Fruit fly (Drosophila melanogaster) whole organism, embryonic: ENCODE results near the gene Vav.

Source experiments
- Abd-B ChIP-seq: fragments of 200-800 bp; sonication (Bioruptor generic); optimal IDR thresholded peaks from 2 replicates; lab custom pipeline; 2018; ENCODE audit warnings: missing biosample characterization, mild to moderate bottlenecking, missing genetic modification characterization, moderate library complexity
- Asciz ChIP-seq: fragments of 200-800 bp; sonication (Bioruptor generic); optimal IDR thresholded peaks from 2 replicates; lab custom pipeline; 2017; ENCODE audit warnings: missing biosample characterization, mild to moderate bottlenecking, missing genetic modification characterization, missing genetic modification reagents
- Bteb2 ChIP-seq: fragments of 200-800 bp; sonication (Bioruptor generic); optimal IDR thresholded peaks from 2 replicates; lab custom pipeline; 2016; ENCODE audit warnings: missing biosample characterization, missing genetic modification characterization
- C15 ChIP-seq: fragments of 200-800 bp; sonication (Bioruptor generic); IDR thresholded peaks from 3 replicates; pipeline ENCODE4 v1.3.6; 2022; ENCODE audit warnings: missing biosample characterization, missing genetic modification characterization
- CG10431 ChIP-seq: fragments of 200-800 bp; sonication (Bioruptor generic); optimal IDR thresholded peaks from 3 replicates; lab custom pipeline; 2018; ENCODE audit warnings: missing biosample characterization, mild to moderate bottlenecking, missing genetic modification characterization
- CG14014 ChIP-seq: fragments of 200-800 bp; sonication (Bioruptor generic); IDR thresholded peaks from 2 replicates; pipeline ENCODE4 v1.3.6; 2022; ENCODE audit warnings: missing biosample characterization, missing genetic modification characterization
- CG1603 ChIP-seq: fragments of 200-800 bp; sonication (Bioruptor generic); optimal IDR thresholded peaks from 2 replicates; lab custom pipeline; 2019; ENCODE audit warnings: missing biosample characterization, mild to moderate bottlenecking, missing genetic modification characterization, moderate library complexity
- CG16813 ChIP-seq: fragments of 200-800 bp; sonication (Bioruptor generic); IDR thresholded peaks from 3 replicates; pipeline ENCODE4 v1.3.6; 2022; ENCODE audit warnings: missing biosample characterization, missing genetic modification characterization; ENCODE audit not compliant: partially characterized antibody
- CG17186 ChIP-seq: fragments of 200-800 bp; sonication (Bioruptor generic); optimal IDR thresholded peaks from 3 replicates; lab custom pipeline; 2017; ENCODE audit warnings: missing biosample characterization, missing genetic modification reagents, missing genetic modification characterization
- CG17612 ChIP-seq: fragments of 200-800 bp; sonication (Bioruptor generic); IDR thresholded peaks from 2 replicates; pipeline ENCODE4 v1.3.6; 2022; ENCODE audit warnings: missing biosample characterization, missing genetic modification characterization
- CG1832 ChIP-seq: fragments of 200-800 bp; sonication (Bioruptor generic); optimal IDR thresholded peaks from 2 replicates; lab custom pipeline; 2017; ENCODE audit warnings: missing biosample characterization, mild to moderate bottlenecking, missing genetic modification characterization, inconsistent platforms
- CG2116 ChIP-seq: fragments of 200-800 bp; sonication (Bioruptor generic); optimal IDR thresholded peaks from 3 replicates; lab custom pipeline; 2018; ENCODE audit warnings: missing biosample characterization, mild to moderate bottlenecking, missing genetic modification characterization
- CG34376 ChIP-seq: fragments of 200-800 bp; sonication (Bioruptor generic); optimal IDR thresholded peaks from 2 replicates; lab custom pipeline; 2018; ENCODE audit warnings: missing biosample characterization, mild to moderate bottlenecking, missing genetic modification characterization
- CG4617 ChIP-seq: fragments of 200-800 bp; sonication (Bioruptor generic); optimal IDR thresholded peaks from 3 replicates; lab custom pipeline; 2016; ENCODE audit warnings: missing biosample characterization, missing genetic modification characterization, borderline replicate concordance
- CG4854 ChIP-seq: fragments of 200-800 bp; sonication (Bioruptor generic); optimal IDR thresholded peaks from 2 replicates; lab custom pipeline; 2016; ENCODE audit warnings: missing biosample characterization, missing genetic modification characterization, inconsistent platforms
- CG6791 ChIP-seq: fragments of 200-800 bp; sonication (Bioruptor generic); IDR thresholded peaks from 3 replicates; pipeline ENCODE4 v1.3.6; 2022; ENCODE audit warnings: missing biosample characterization, missing genetic modification characterization; ENCODE audit not compliant: partially characterized antibody
- CG8089 ChIP-seq: fragments of 200-800 bp; sonication (Bioruptor generic); optimal IDR thresholded peaks from 3 replicates; lab custom pipeline; 2016; ENCODE audit warnings: missing biosample characterization, missing genetic modification characterization
- CG9437 ChIP-seq: fragments of 200-800 bp; sonication (Bioruptor generic); optimal IDR thresholded peaks from 2 replicates; lab custom pipeline; 2018; ENCODE audit warnings: missing biosample characterization, mild to moderate bottlenecking, missing genetic modification characterization
- CoRest ChIP-seq: fragments of 200-800 bp; sonication (Bioruptor generic); optimal IDR thresholded peaks from 3 replicates; lab custom pipeline; 2018; ENCODE audit warnings: missing biosample characterization, mild to moderate bottlenecking, missing genetic modification characterization, moderate library complexity
- Doc2 ChIP-seq: fragments of 200-800 bp; sonication (Bioruptor generic); IDR thresholded peaks from 2 replicates; pipeline ENCODE4 v1.3.6; 2022; ENCODE audit warnings: missing biosample characterization, missing genetic modification characterization
- Hand ChIP-seq: fragments of 200-800 bp; sonication (Bioruptor generic); optimal IDR thresholded peaks from 2 replicates; lab custom pipeline; 2017; ENCODE audit warnings: mild to moderate bottlenecking, missing biosample characterization, missing genetic modification reagents, missing genetic modification characterization
- HmgD ChIP-seq: fragments of 200-800 bp; sonication (Bioruptor generic); optimal IDR thresholded peaks from 3 replicates; lab custom pipeline; 2016; ENCODE audit warnings: missing biosample characterization, missing genetic modification characterization
- HmgZ ChIP-seq: fragments of 200-800 bp; sonication (Bioruptor generic); optimal IDR thresholded peaks from 2 replicates; lab custom pipeline; 2018; ENCODE audit warnings: missing biosample characterization, mild to moderate bottlenecking, missing genetic modification characterization
- Hr3 ChIP-seq: fragments of 200-800 bp; sonication (Bioruptor generic); optimal IDR thresholded peaks from 3 replicates; lab custom pipeline; 2016; ENCODE audit warnings: missing biosample characterization, missing genetic modification characterization
- Lhr ChIP-seq: fragments of 200-800 bp; sonication (Bioruptor generic); optimal IDR thresholded peaks from 3 replicates; lab custom pipeline; 2017; ENCODE audit warnings: mild to moderate bottlenecking, missing biosample characterization, missing genetic modification reagents, missing genetic modification characterization
- Optix ChIP-seq: fragments of 200-800 bp; sonication (Bioruptor generic); IDR thresholded peaks from 3 replicates; pipeline ENCODE4 v1.3.6; 2022; ENCODE audit warnings: missing biosample characterization, missing genetic modification characterization
- Sry-β ChIP-seq: fragments of 200-800 bp; sonication (Bioruptor generic); optimal IDR thresholded peaks from 2 replicates; lab custom pipeline; 2018; ENCODE audit warnings: missing biosample characterization, mild to moderate bottlenecking, missing genetic modification characterization, moderate library complexity
- abd-A ChIP-seq: fragments of 200-800 bp; sonication (Bioruptor generic); optimal IDR thresholded peaks from 3 replicates; lab custom pipeline; 2019; ENCODE audit warnings: missing biosample characterization, mild to moderate bottlenecking, missing genetic modification characterization, moderate library complexity
- bsh ChIP-seq, 2 experiments: fragments of 200-800 bp; sonication (Bioruptor generic); optimal IDR thresholded peaks; 2 replicates each; lab custom pipeline; 2017 to 2018; ENCODE audit warnings: mild to moderate bottlenecking in 2 of 2, missing biosample characterization in 2 of 2, missing genetic modification characterization in 2 of 2, moderate library complexity in 1 of 2
- caup ChIP-seq: fragments of 200-800 bp; sonication (Bioruptor generic); optimal IDR thresholded peaks from 3 replicates; lab custom pipeline; 2017; ENCODE audit warnings: missing biosample characterization, mild to moderate bottlenecking, missing genetic modification characterization, moderate library complexity; ENCODE audit not compliant: severe bottlenecking
- cwo ChIP-seq: fragments of 200-800 bp; sonication (Bioruptor generic); optimal IDR thresholded peaks from 3 replicates; lab custom pipeline; 2017; ENCODE audit warnings: missing biosample characterization, missing genetic modification characterization, mild to moderate bottlenecking, moderate library complexity, missing genetic modification reagents
- exex ChIP-seq: fragments of 200-800 bp; sonication (Bioruptor generic); optimal IDR thresholded peaks from 4 replicates; lab custom pipeline; 2018; ENCODE audit warnings: missing biosample characterization, mild to moderate bottlenecking, missing genetic modification characterization, moderate library complexity
- gem ChIP-seq: fragments of 200-800 bp; sonication (Bioruptor generic); optimal IDR thresholded peaks from 2 replicates; lab custom pipeline; 2019; ENCODE audit warnings: missing biosample characterization, mild to moderate bottlenecking, missing genetic modification characterization, moderate library complexity
- gt ChIP-seq: fragments of 200-800 bp; sonication (Bioruptor generic); IDR thresholded peaks from 2 replicates; pipeline ENCODE4 v1.3.6; 2022; ENCODE audit warnings: missing biosample characterization, missing genetic modification characterization
- hkb ChIP-seq, 2 experiments: fragments of 200-800 bp in 1 of 2; fragments of >200 bp in 1 of 2; sonication (Bioruptor generic) in 1 of 2; IDR thresholded peaks in 1 of 2; optimal IDR thresholded peaks in 1 of 2; 2 replicates each; pipeline versions ENCODE4 v1.3.6 to Lab custom; 2017 to 2022; ENCODE audit warnings: missing biosample characterization in 1 of 2, missing genetic modification characterization in 1 of 2
- jumu ChIP-seq: fragments of 200-800 bp; sonication (Bioruptor generic); optimal IDR thresholded peaks from 3 replicates; lab custom pipeline; 2016; ENCODE audit warnings: missing biosample characterization, missing genetic modification characterization
- kah ChIP-seq: fragments of 200-800 bp; sonication (Bioruptor generic); optimal IDR thresholded peaks from 2 replicates; lab custom pipeline; 2018; ENCODE audit warnings: missing biosample characterization, mild to moderate bottlenecking, missing genetic modification characterization
- nau ChIP-seq: fragments of 200-800 bp; sonication (Bioruptor generic); optimal IDR thresholded peaks from 3 replicates; lab custom pipeline; 2017; ENCODE audit warnings: missing biosample characterization, mild to moderate bottlenecking, missing genetic modification characterization, missing genetic modification reagents
- nom ChIP-seq: fragments of 200-800 bp; sonication (Bioruptor generic); optimal IDR thresholded peaks from 2 replicates; lab custom pipeline; 2017; ENCODE audit warnings: missing biosample characterization, missing genetic modification characterization, mild to moderate bottlenecking, moderate library complexity, missing genetic modification reagents
- oc ChIP-seq: fragments of 200-800 bp; sonication (Bioruptor generic); optimal IDR thresholded peaks from 2 replicates; lab custom pipeline; 2018; ENCODE audit warnings: missing biosample characterization, mild to moderate bottlenecking, missing genetic modification characterization, moderate library complexity
- peb ChIP-seq: fragments of 200-800 bp; sonication (Bioruptor generic); IDR thresholded peaks from 2 replicates; pipeline ENCODE4 v1.3.6; 2022; ENCODE audit warnings: missing biosample characterization, missing genetic modification characterization
- phol ChIP-seq: fragments of 200-800 bp; sonication (Bioruptor generic); optimal IDR thresholded peaks from 3 replicates; lab custom pipeline; 2018; ENCODE audit warnings: missing biosample characterization, mild to moderate bottlenecking, missing genetic modification characterization, moderate library complexity
- pum ChIP-seq: fragments of 200-800 bp; sonication (Bioruptor generic); optimal IDR thresholded peaks from 2 replicates; lab custom pipeline; 2016; ENCODE audit warnings: missing biosample characterization, missing genetic modification characterization
- ranshi ChIP-seq: fragments of 200-800 bp; sonication (Bioruptor generic); IDR thresholded peaks from 2 replicates; pipeline ENCODE4 v1.3.6; 2022; ENCODE audit warnings: missing biosample characterization, missing genetic modification characterization
- sna ChIP-seq: fragments of 200-800 bp; sonication (Bioruptor generic); IDR thresholded peaks from 2 replicates; pipeline ENCODE4 v1.3.6; 2022; ENCODE audit warnings: missing biosample characterization, missing genetic modification characterization; ENCODE audit not compliant: partially characterized antibody
- so ChIP-seq: fragments of 200-800 bp; sonication (Bioruptor generic); IDR thresholded peaks from 3 replicates; pipeline ENCODE4 v1.3.6; 2022; ENCODE audit warnings: missing biosample characterization, missing genetic modification characterization
- sqz ChIP-seq: fragments of 200-800 bp; sonication (Bioruptor generic); optimal IDR thresholded peaks from 3 replicates; lab custom pipeline; 2018; ENCODE audit warnings: missing biosample characterization, mild to moderate bottlenecking, missing genetic modification characterization

The Vav gene

DNA sequence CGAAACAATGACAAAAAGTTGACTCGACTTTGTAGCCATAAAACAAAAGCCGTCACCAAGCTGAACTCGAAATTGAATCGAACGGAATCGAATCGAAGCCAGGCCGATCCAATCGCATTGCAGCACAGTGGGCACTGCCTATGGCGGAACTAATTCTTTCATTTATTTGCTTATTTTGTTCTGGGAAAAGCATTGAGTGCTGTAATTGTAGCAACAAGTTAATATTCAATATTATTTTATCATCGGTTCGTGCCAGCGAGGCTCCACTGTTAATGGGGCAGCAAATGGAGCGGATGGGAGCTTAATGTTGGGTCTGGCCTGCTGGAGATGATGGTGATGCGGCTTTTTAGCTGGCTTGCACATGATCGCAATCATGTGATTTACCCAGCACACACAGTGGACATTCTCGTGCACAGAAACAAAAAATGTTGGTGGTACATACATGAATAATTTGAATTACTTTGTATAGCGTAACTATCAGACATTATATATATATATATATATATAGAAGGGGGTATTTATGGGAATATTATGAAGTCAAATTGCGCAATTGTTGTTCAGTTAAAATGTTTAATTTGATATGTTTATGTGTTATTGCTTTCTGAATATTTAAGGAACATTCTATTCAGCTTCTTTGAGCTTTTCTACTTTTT lies 27.8 kb downstream of the Vav start (continued):
- TF ChIP-seq CG1832 (no peak), sna (no peak), jumu (GFP tag; lab: Kevin White, UChicago) (peak; percentile 86), sqz (GFP tag; lab: Kevin White, UChicago) (peak; percentile 81), Asciz (peak; percentile 76), CG1603 (tag; lab: Kevin White, UChicago) (peak; percentile 96), Abd-B (peak; percentile 85), Sry-β (peak; percentile 20), CoRest (tag; lab: Kevin White, UChicago) (peak; percentile 87), kah (peak; percentile 85), hkb (optimal IDR thresholded peaks at IDR 0.05; lab: Kevin White, UChicago) (no peak), hkb (GFP tag; IDR thresholded peaks at IDR 0.05; lab: Robert Waterston, UW) (peak; percentile 95), Lhr (GFP tag; lab: Kevin White, UChicago) (peak; percentile 52), Hr3 (GFP tag; lab: Kevin White, UChicago) (peak; percentile 77), pum (GFP tag; lab: Kevin White, UChicago) (peak; percentile 90), gt (peak; percentile 75), caup (GFP tag; lab: Kevin White, UChicago) (peak; percentile 70), Hand (GFP tag; lab: Kevin White, UChicago) (peak; percentile 22), CG8089 (GFP tag; lab: Kevin White, UChicago) (peak; percentile 84), abd-A (tag; lab: Kevin White, UChicago) (no peak), Optix (peak; percentile 94), so (GFP tag; lab: Robert Waterston, UW) (peak; percentile 91), CG6791 (GFP tag; lab: Robert Waterston, UW) (no peak), ranshi (GFP tag; lab: Robert Waterston, UW) (peak; percentile 84), gem (tag; lab: Kevin White, UChicago) (peak; percentile 89), nom (GFP tag; lab: Kevin White, UChicago) (peak; percentile 94), C15 (GFP tag; lab: Robert Waterston, UW) (0 out of 3 replicates have a peak, but pooled peaks have one; percentile 58), peb (GFP tag; lab: Robert Waterston, UW) (peak; percentile 90), nau (GFP tag; lab: Kevin White, UChicago) (peak; percentile 79), oc (peak; percentile 95), HmgD (GFP tag; lab: Kevin White, UChicago) (peak; percentile 41), CG14014 (GFP tag; lab: Robert Waterston, UW) (peak; percentile 91), CG17186 (peak; percentile 69), CG4854 (GFP tag; lab: Kevin White, UChicago) (peak; percentile 82), CG10431 (peak; percentile 34), Bteb2 (GFP tag; lab: Kevin White, UChicago) (peak; percentile 54), CG34376 (peak; percentile 18), exex (peak; percentile 44), cwo (GFP tag; lab: Kevin White, UChicago) (peak; percentile 70), CG16813 (GFP tag; lab: Robert Waterston, UW) (no peak), CG4617 (GFP tag; lab: Kevin White, UChicago) (peak; percentile 69), CG17612 (GFP tag; lab: Robert Waterston, UW) (peak; percentile 82), CG9437 (peak; percentile 61), phol (peak; percentile 88), Doc2 (GFP tag; lab: Robert Waterston, UW) (peak; percentile 65; the same call in 1 of the 2 replicates), CG2116 (GFP tag; lab: Kevin White, UChicago) (peak; percentile 46), bsh (GFP tag; optimal IDR thresholded peaks at IDR 0.05; lab: Kevin White, UChicago) (peak; percentile 71 to 93), HmgZ (tag; lab: Kevin White, UChicago) (peak; percentile 74)
